Fruit fly (Drosophila melanogaster): ENCODE measurements around the gene CG32512.

Gene CG32512

DNA sequence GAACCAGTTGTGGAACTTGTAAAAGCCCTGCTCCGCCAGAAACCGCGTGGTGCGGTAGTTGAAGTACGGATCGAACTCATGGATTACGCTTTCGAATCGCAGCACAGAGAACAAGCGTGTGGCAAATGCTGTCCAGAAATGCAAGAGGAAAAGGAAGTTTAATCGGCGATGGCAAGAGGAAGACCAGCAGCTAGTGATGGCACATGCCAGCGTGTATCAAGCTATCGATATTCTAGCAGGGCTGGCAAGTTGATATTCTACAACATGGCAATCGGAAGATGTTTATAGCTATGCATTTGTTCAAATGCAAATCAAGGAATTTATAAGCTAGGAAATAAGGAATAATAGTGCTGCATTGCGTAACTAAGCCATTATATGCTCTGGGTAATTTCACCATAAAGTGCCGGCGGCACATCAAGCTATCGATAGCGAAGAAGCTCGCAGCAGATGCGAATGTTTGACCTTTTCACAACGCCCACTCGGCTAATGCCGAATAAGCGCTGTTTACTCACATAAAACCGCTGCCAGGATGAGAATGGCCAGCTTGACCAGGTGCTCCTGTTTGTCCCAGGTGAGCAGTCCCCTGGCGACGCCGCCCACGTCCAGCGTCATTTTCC lies 14.1 kb downstream of the CG32512 start (continued):
- peak; percentile 70 for TF ChIP-seq fu2 (GFP tag; optimal IDR thresholded peaks at IDR 0.05)
- TF ChIP-seq MESR4 (GFP tag; optimal IDR thresholded peaks at IDR 0.05): peak; percentile 98
- peak; percentile 48 for TF ChIP-seq CG10979 (tag; optimal IDR thresholded peaks at IDR 0.05)
- TF ChIP-seq CG12219 (GFP tag; optimal IDR thresholded peaks at IDR 0.05): peak; percentile 74
- TF ChIP-seq sug (tag; optimal IDR thresholded peaks at IDR 0.05): peak; percentile 61
- TF ChIP-seq ftz-f1 (GFP tag; optimal IDR thresholded peaks at IDR 0.05): no peak
- TF ChIP-seq CG15601 (tag; optimal IDR thresholded peaks at IDR 0.05): peak; percentile 56
- TF ChIP-seq trem (tag; optimal IDR thresholded peaks at IDR 0.05): peak; percentile 71
- TF ChIP-seq jumu (GFP tag; optimal IDR thresholded peaks at IDR 0.05): peak; percentile 54
- peak; percentile 52 for TF ChIP-seq run (tag; optimal IDR thresholded peaks at IDR 0.05)
- peak; percentile 81 for TF ChIP-seq Mes4 (GFP tag; optimal IDR thresholded peaks at IDR 0.05)
- TF ChIP-seq CG18476 (GFP tag; optimal IDR thresholded peaks at IDR 0.05): no peak
- TF ChIP-seq nau (GFP tag; optimal IDR thresholded peaks at IDR 0.05): peak; percentile 84
- peak; percentile 81 for TF ChIP-seq bcd (GFP tag; optimal IDR thresholded peaks at IDR 0.05)
- peak; percentile 14 for TF ChIP-seq CG10565 (GFP tag; optimal IDR thresholded peaks at IDR 0.05)
- peak; percentile 45 for TF ChIP-seq CG12155 (GFP tag; optimal IDR thresholded peaks at IDR 0.05)
- peak; percentile 87 for TF ChIP-seq CG1603 (tag; optimal IDR thresholded peaks at IDR 0.05)
- TF ChIP-seq inv (GFP tag; IDR thresholded peaks at IDR 0.05; ENCODE audit: partially characterized antibody): peak; percentile 77
- TF ChIP-seq ap (GFP tag; IDR thresholded peaks at IDR 0.05): no peak
- TF ChIP-seq CG5245 (GFP tag; optimal IDR thresholded peaks at IDR 0.05): peak; percentile 55
- no peak for TF ChIP-seq CG2199 (GFP tag; IDR thresholded peaks at IDR 0.05)
- TF ChIP-seq klu (GFP tag; IDR thresholded peaks at IDR 0.05): no peak
- peak; percentile 80 for TF ChIP-seq CG14860 (GFP tag; IDR thresholded peaks at IDR 0.05; ENCODE audit: partially characterized antibody)
- TF ChIP-seq pan (optimal IDR thresholded peaks at IDR 0.05): no peak
- TF ChIP-seq pan (GFP tag; optimal IDR thresholded peaks at IDR 0.05 in 1 of 2, IDR thresholded peaks at IDR 0.05 in 1 of 2): peak in 1 of 2 experiments; percentile 70
- TF ChIP-seq usp (GFP tag; optimal IDR thresholded peaks at IDR 0.05): no peak
- TF ChIP-seq Atf3 (GFP tag; optimal IDR thresholded peaks at IDR 0.05): peak; percentile 62
- TF ChIP-seq knrl (GFP tag; IDR thresholded peaks at IDR 0.05; ENCODE audit: partially characterized antibody): peak; percentile 77; the same call in 2 of the 3 replicates
- peak; percentile 53 for TF ChIP-seq ind (GFP tag; optimal IDR thresholded peaks at IDR 0.05)
- no peak for TF ChIP-seq Doc2 (GFP tag; IDR thresholded peaks at IDR 0.05)
- TF ChIP-seq crc (GFP tag; optimal IDR thresholded peaks at IDR 0.05): peak; percentile 22
- TF ChIP-seq ssp (GFP tag; IDR thresholded peaks at IDR 0.05): peak; percentile 27; the same call in 1 of the 2 replicates
- TF ChIP-seq Hey (tag; optimal IDR thresholded peaks at IDR 0.05): peak; percentile 75
- TF ChIP-seq Spps (tag; optimal IDR thresholded peaks at IDR 0.05): peak; percentile 47
- no peak for TF ChIP-seq Lim3 (GFP tag; IDR thresholded peaks at IDR 0.05)
- no peak for TF ChIP-seq Xrp1 (GFP tag; IDR thresholded peaks at IDR 0.05)
- TF ChIP-seq zfh2 (GFP tag; optimal IDR thresholded peaks at IDR 0.05): peak; percentile 81
- TF ChIP-seq CG15011 (GFP tag; optimal IDR thresholded peaks at IDR 0.05): peak; percentile 68
- no peak for TF ChIP-seq prd (optimal IDR thresholded peaks at IDR 0.05)
- peak; percentile 61 for TF ChIP-seq prd (GFP tag; IDR thresholded peaks at IDR 0.05)
- no peak for TF ChIP-seq corto (GFP tag; optimal IDR thresholded peaks at IDR 0.05)
- peak; percentile 55 to 78 for TF ChIP-seq dpn (GFP tag; optimal IDR thresholded peaks at IDR 0.05)
- TF ChIP-seq CG3838 (GFP tag; optimal IDR thresholded peaks at IDR 0.05): peak; percentile 3
- no peak for TF ChIP-seq Lpt (GFP tag; optimal IDR thresholded peaks at IDR 0.05)
- TF ChIP-seq CG4424 (GFP tag; optimal IDR thresholded peaks at IDR 0.05): peak; percentile 74
- peak; percentile 73 for TF ChIP-seq CG17568 (GFP tag; optimal IDR thresholded peaks at IDR 0.05)
- TF ChIP-seq CG32767 (GFP tag; IDR thresholded peaks at IDR 0.05): peak; percentile 37; the same call in 1 of the 2 replicates
- TF ChIP-seq pfk (GFP tag; optimal IDR thresholded peaks at IDR 0.05): peak; percentile 73
- 0 out of 3 replicates have a peak, but pooled peaks have one; percentile 41 for TF ChIP-seq C15 (GFP tag; IDR thresholded peaks at IDR 0.05)
- TF ChIP-seq CG2202 (tag; optimal IDR thresholded peaks at IDR 0.05): peak; percentile 75
- peak; percentile 82 for TF ChIP-seq slbo (GFP tag; IDR thresholded peaks at IDR 0.05)

Measured in whole organism, embryonic.